Fruit fly (Drosophila melanogaster): ENCODE data around the gene NHP2.

NHP2 gene

dm6 chr3L:14780187-14780586 lies 21.8 kb downstream of the NHP2 start (continued):
- TF ChIP-seq CG15601 (tag; optimal IDR thresholded peaks at IDR 0.05) (peak; percentile 66), CG11456 (GFP tag; IDR thresholded peaks at IDR 0.05) (no peak), BtbVII (GFP tag; optimal IDR thresholded peaks at IDR 0.05) (peak; percentile 8), prd (optimal IDR thresholded peaks at IDR 0.05) (no peak), prd (GFP tag; IDR thresholded peaks at IDR 0.05) (no peak), ind (GFP tag; optimal IDR thresholded peaks at IDR 0.05) (no peak), lola (GFP tag; optimal IDR thresholded peaks at IDR 0.05) (peak in 1 of 3 experiments; percentile 29), vvl (GFP tag; IDR thresholded peaks at IDR 0.05) (no peak), CG9817 (tag; optimal IDR thresholded peaks at IDR 0.05) (no peak), Neu2 (GFP tag; optimal IDR thresholded peaks at IDR 0.05; ENCODE audit: borderline replicate concordance) (no peak), CG10959 (GFP tag; IDR thresholded peaks at IDR 0.05) (0 out of 2 replicates have a peak, but pooled peaks have one; percentile 9), CG16813 (GFP tag; IDR thresholded peaks at IDR 0.05; ENCODE audit: partially characterized antibody) (no peak), sim (GFP tag; IDR thresholded peaks at IDR 0.05) (no peak), abd-A (tag; optimal IDR thresholded peaks at IDR 0.05) (no peak), NC2β (GFP tag; optimal IDR thresholded peaks at IDR 0.05) (peak; percentile 5), cwo (GFP tag; optimal IDR thresholded peaks at IDR 0.05) (no peak), otp (GFP tag; IDR thresholded peaks at IDR 0.05) (0 out of 3 replicates have a peak, but pooled peaks have one; percentile 12), CG10274 (GFP tag; optimal IDR thresholded peaks at IDR 0.05) (no peak), CG7963 (GFP tag; IDR thresholded peaks at IDR 0.05; ENCODE audit: partially characterized antibody) (no peak), odd (GFP tag; optimal IDR thresholded peaks at IDR 0.05) (peak; percentile 65), CG1647 (GFP tag; optimal IDR thresholded peaks at IDR 0.05) (no peak), CG17186 (GFP tag; optimal IDR thresholded peaks at IDR 0.05) (peak; percentile 34), shn (GFP tag; optimal IDR thresholded peaks at IDR 0.05) (no peak), az2 (GFP tag; optimal IDR thresholded peaks at IDR 0.05) (no peak), ham (GFP tag; IDR thresholded peaks at IDR 0.05) (no peak), Rx (GFP tag; IDR thresholded peaks at IDR 0.05) (no peak), jing (GFP tag; optimal IDR thresholded peaks at IDR 0.05) (no peak), tin (GFP tag; optimal IDR thresholded peaks at IDR 0.05) (no peak), CG12744 (GFP tag; optimal IDR thresholded peaks at IDR 0.05) (no peak), Fer2 (tag; optimal IDR thresholded peaks at IDR 0.05) (no peak), danr (GFP tag; IDR thresholded peaks at IDR 0.05) (no peak), CG4707 (GFP tag; optimal IDR thresholded peaks at IDR 0.05) (peak; percentile 42), ttk (GFP tag; IDR thresholded peaks at IDR 0.05) (no peak), CG17912 (GFP tag; optimal IDR thresholded peaks at IDR 0.05) (peak; percentile 51), Gsc (GFP tag; IDR thresholded peaks at IDR 0.05) (no peak), fd102C (GFP tag; optimal IDR thresholded peaks at IDR 0.05) (no peak), CG14965 (GFP tag; optimal IDR thresholded peaks at IDR 0.05; ENCODE audit: borderline replicate concordance) (no peak), CG11085 (GFP tag; IDR thresholded peaks at IDR 0.05) (no peak), Awh (GFP tag; IDR thresholded peaks at IDR 0.05) (peak; percentile 64; the same call in 1 of the 2 replicates), gsb-n (tag; optimal IDR thresholded peaks at IDR 0.05) (peak; percentile 24), Dip3 (GFP tag; optimal IDR thresholded peaks at IDR 0.05) (no peak), CG43689 (GFP tag; IDR thresholded peaks at IDR 0.05) (no peak), wek (GFP tag; optimal IDR thresholded peaks at IDR 0.05) (peak; percentile 69), Atf3 (GFP tag; optimal IDR thresholded peaks at IDR 0.05) (no peak), Ssrp (tag; optimal IDR thresholded peaks at IDR 0.05) (no peak), CG34422 (GFP tag; IDR thresholded peaks at IDR 0.05) (no peak), CG12071 (GFP tag; optimal IDR thresholded peaks at IDR 0.05) (peak; percentile 71), Chrac-16 (GFP tag; optimal IDR thresholded peaks at IDR 0.05) (no peak), CG6175 (GFP tag; IDR thresholded peaks at IDR 0.05) (no peak), btn (GFP tag; optimal IDR thresholded peaks at IDR 0.05) (peak; percentile 51), CG10147 (GFP tag; optimal IDR thresholded peaks at IDR 0.05) (no peak), Ets65A (GFP tag) (no peak)

All from whole organism, embryonic.